Fruit fly (Drosophila melanogaster): ENCODE results near the gene CG7573.

CG7573 gene

dm6 chr3L:11273444-11274141 lies 38.0 kb upstream of the CG7573 start (continued):
- TF ChIP-seq shn (GFP tag; optimal IDR thresholded peaks at IDR 0.05): no peak
- TF ChIP-seq HLH3B (GFP tag; IDR thresholded peaks at IDR 0.05): no peak
- no peak for TF ChIP-seq Dp (GFP tag; optimal IDR thresholded peaks at IDR 0.05)
- no peak for TF ChIP-seq CG31388 (GFP tag; optimal IDR thresholded peaks at IDR 0.05)
- TF ChIP-seq Hr78 (GFP tag; optimal IDR thresholded peaks at IDR 0.05): no peak
- TF ChIP-seq zen2 (GFP tag; IDR thresholded peaks at IDR 0.05; ENCODE audit: partially characterized antibody): no peak
- no peak for TF ChIP-seq jing (GFP tag; optimal IDR thresholded peaks at IDR 0.05)
- TF ChIP-seq twi (tag; optimal IDR thresholded peaks at IDR 0.05): no peak
- TF ChIP-seq az2 (GFP tag; optimal IDR thresholded peaks at IDR 0.05): no peak
- peak; percentile 46 for TF ChIP-seq gsb-n (tag; optimal IDR thresholded peaks at IDR 0.05)
- no peak for TF ChIP-seq Fer3 (tag; optimal IDR thresholded peaks at IDR 0.05)
- no peak for TF ChIP-seq Poxn (GFP tag; IDR thresholded peaks at IDR 0.05)
- TF ChIP-seq seq (GFP tag; IDR thresholded peaks at IDR 0.05): no peak
- TF ChIP-seq CG10366 (GFP tag; IDR thresholded peaks at IDR 0.05): no peak
- TF ChIP-seq al (GFP tag; IDR thresholded peaks at IDR 0.05): no peak
- TF ChIP-seq CG9876 (GFP tag; optimal IDR thresholded peaks at IDR 0.05): no peak
- TF ChIP-seq CG6254 (GFP tag; optimal IDR thresholded peaks at IDR 0.05): peak; percentile 28
- TF ChIP-seq Xrp1 (GFP tag; IDR thresholded peaks at IDR 0.05): no peak
- TF ChIP-seq Atf3 (GFP tag; optimal IDR thresholded peaks at IDR 0.05): no peak
- no peak for TF ChIP-seq hbn (GFP tag; IDR thresholded peaks at IDR 0.05; ENCODE audit: partially characterized antibody)
- TF ChIP-seq bsh (GFP tag; optimal IDR thresholded peaks at IDR 0.05): peak in 1 of 2 experiments; percentile 37
- no peak for TF ChIP-seq CG10274 (GFP tag; optimal IDR thresholded peaks at IDR 0.05)
- TF ChIP-seq CG13894 (tag; optimal IDR thresholded peaks at IDR 0.05): no peak
- TF ChIP-seq ranshi (GFP tag; IDR thresholded peaks at IDR 0.05): no peak
- TF ChIP-seq tin (GFP tag; optimal IDR thresholded peaks at IDR 0.05): no peak
- no peak for TF ChIP-seq CG13296 (GFP tag; optimal IDR thresholded peaks at IDR 0.05)
- no peak for TF ChIP-seq CG6689 (GFP tag; IDR thresholded peaks at IDR 0.05)
- TF ChIP-seq sqz (GFP tag; optimal IDR thresholded peaks at IDR 0.05): no peak
- no peak for TF ChIP-seq cwo (GFP tag; optimal IDR thresholded peaks at IDR 0.05)
- TF ChIP-seq vnd (GFP tag; IDR thresholded peaks at IDR 0.05; ENCODE audit: partially characterized antibody): no peak
- TF ChIP-seq CG17912 (GFP tag; optimal IDR thresholded peaks at IDR 0.05): no peak
- TF ChIP-seq HLH54F (GFP tag; optimal IDR thresholded peaks at IDR 0.05): no peak
- TF ChIP-seq salm (tag; optimal IDR thresholded peaks at IDR 0.05): peak; percentile 31
- TF ChIP-seq Ada2b (GFP tag; IDR thresholded peaks at IDR 0.05): no peak
- no peak for TF ChIP-seq cato (GFP tag; optimal IDR thresholded peaks at IDR 0.05; ENCODE audit: borderline replicate concordance)
- no peak for TF ChIP-seq CHES-1-like (GFP tag; optimal IDR thresholded peaks at IDR 0.05)
- TF ChIP-seq Antp (GFP tag; optimal IDR thresholded peaks at IDR 0.05): no peak
- no peak for TF ChIP-seq CG14050 (GFP tag; IDR thresholded peaks at IDR 0.05)
- no peak for TF ChIP-seq bigmax (GFP tag; optimal IDR thresholded peaks at IDR 0.05)
- no peak for TF ChIP-seq CG16779 (GFP tag; IDR thresholded peaks at IDR 0.05)
- no peak for TF ChIP-seq org-1 (GFP tag; optimal IDR thresholded peaks at IDR 0.05)
- TF ChIP-seq CG2199 (GFP tag; IDR thresholded peaks at IDR 0.05): no peak
- TF ChIP-seq zfh1 (GFP tag; IDR thresholded peaks at IDR 0.05): no peak
- no peak for TF ChIP-seq Stat92E (GFP tag; optimal IDR thresholded peaks at IDR 0.05)
- TF ChIP-seq emc (GFP tag; optimal IDR thresholded peaks at IDR 0.05): no peak
- TF ChIP-seq CG7987 (GFP tag; optimal IDR thresholded peaks at IDR 0.05): no peak
- TF ChIP-seq ash1 (GFP tag; optimal IDR thresholded peaks at IDR 0.05): no peak
- peak; percentile 51 for TF ChIP-seq CG8924 (tag; optimal IDR thresholded peaks at IDR 0.05)
- peak; percentile 4 for TF ChIP-seq en (GFP tag; optimal IDR thresholded peaks at IDR 0.05)
- TF ChIP-seq Doc3 (GFP tag; IDR thresholded peaks at IDR 0.05; ENCODE audit: partially characterized antibody): no peak

All from whole organism, embryonic.